Worm (Caenorhabditis elegans): Measurements from ENCODE around the gene ddl-3.

ddl-3 gene

ce11 chrII:14390036-14390763, 45.9 kb upstream of the ddl-3 start, which contains the start of the genes kbp-3 and nurf-1 (continued):
- TF ChIP-seq efl-3 (GFP tag; optimal IDR thresholded peaks at IDR 0.05) (no peak), ceh-82 (tag; optimal IDR thresholded peaks at IDR 0.05) (peak in 2 of 3 experiments; percentile 14 to 60), ets-5 (GFP tag; IDR thresholded peaks at IDR 0.05) (no peak), elt-3 (tag; optimal IDR thresholded peaks at IDR 0.05) (peak in 1 of 6 experiments; percentile 45), isw-1 (GFP tag; IDR thresholded peaks at IDR 0.05) (no peak; the same call in 1 of the 2 replicates), tlp-1 (tag; optimal IDR thresholded peaks at IDR 0.05) (no peak), blmp-1 (tag; optimal IDR thresholded peaks at IDR 0.05) (peak; percentile 33), nhr-12 (tag; optimal IDR thresholded peaks at IDR 0.05) (no peak), pqm-1 (tag; optimal IDR thresholded peaks at IDR 0.05) (no peak), swsn-7 (tag; optimal IDR thresholded peaks at IDR 0.05) (peak; percentile 14), ceh-63 (GFP tag; optimal IDR thresholded peaks at IDR 0.05) (no peak), lin-35 (GFP tag; optimal IDR thresholded peaks at IDR 0.05) (peak; percentile 93 to 96), nhr-11 (tag; optimal IDR thresholded peaks at IDR 0.05) (no peak), lin-13 (GFP tag; optimal IDR thresholded peaks at IDR 0.05) (peak; percentile 5), tbx-2 (tag; optimal IDR thresholded peaks at IDR 0.05) (peak; percentile 40), ceh-8 (GFP tag; optimal IDR thresholded peaks at IDR 0.05) (no peak), ces-1 (GFP tag; optimal IDR thresholded peaks at IDR 0.05) (no peak), hlh-4 (tag; optimal IDR thresholded peaks at IDR 0.05) (no peak), nhr-77 (tag; optimal IDR thresholded peaks at IDR 0.05) (peak; percentile 80), mdl-1 (tag; optimal IDR thresholded peaks at IDR 0.05) (peak in 1 of 2 experiments; percentile 52), nhr-71 (tag; optimal IDR thresholded peaks at IDR 0.05) (peak; percentile 57), zag-1 (tag; optimal IDR thresholded peaks at IDR 0.05) (no peak), unc-62 (GFP tag; optimal IDR thresholded peaks at IDR 0.05) (no peak), nhr-28 (tag; optimal IDR thresholded peaks at IDR 0.05) (no peak), nhr-20 (tag; optimal IDR thresholded peaks at IDR 0.05) (peak; percentile 47), lin-39 (tag; optimal IDR thresholded peaks at IDR 0.05) (no peak), irx-1 (tag; optimal IDR thresholded peaks at IDR 0.05) (no peak), unc-30 (tag; optimal IDR thresholded peaks at IDR 0.05) (no peak), sup-37 (GFP tag; optimal IDR thresholded peaks at IDR 0.05) (no peak), jun-1 (tag; optimal IDR thresholded peaks at IDR 0.05) (no peak), zip-4 (GFP tag; optimal IDR thresholded peaks at IDR 0.05) (no peak), lin-14 (GFP tag; optimal IDR thresholded peaks at IDR 0.05) (no peak), snpc-4 (tag; optimal IDR thresholded peaks at IDR 0.05) (peak; percentile 9), sptf-1 (tag; optimal IDR thresholded peaks at IDR 0.05) (no peak), aly-2 (tag; optimal IDR thresholded peaks at IDR 0.05) (no peak), fkh-4 (tag; optimal IDR thresholded peaks at IDR 0.05; ENCODE audit: borderline replicate concordance) (no peak), hlh-17 (GFP tag; optimal IDR thresholded peaks at IDR 0.05; ENCODE audit: borderline replicate concordance) (no peak), fkh-8 (tag; optimal IDR thresholded peaks at IDR 0.05) (peak; percentile 23), elt-2 (tag; optimal IDR thresholded peaks at IDR 0.05) (no peak), unc-130 (tag; optimal IDR thresholded peaks at IDR 0.05) (peak; percentile 54), nhr-19 (GFP tag; conservative IDR thresholded peaks at IDR 0.05) (peak; percentile 30; the same call in 1 of the 2 replicates), vab-15 (tag; optimal IDR thresholded peaks at IDR 0.05) (no peak), xbp-1 (tag; optimal IDR thresholded peaks at IDR 0.05) (peak; percentile 38), ceh-88 (GFP tag; IDR thresholded peaks at IDR 0.05) (0 out of 2 replicates have a peak, but pooled peaks have one; percentile 13)

All from whole organism, L1 larva.